Worm (Caenorhabditis elegans) whole organism, late embryonic: ENCODE results near the gene T05A8.8.
"Not testable (repeated sequence)": the region's sequence is repeated elsewhere in the genome, so short reads cannot be mapped to it uniquely, and the experiment has no call there.

Source experiments
- K02D7.2 ChIP-seq: sonication (generic microtip); optimal IDR thresholded peaks from 2 replicates; lab custom pipeline; 2017; ENCODE audit warnings: mild to moderate bottlenecking, missing genetic modification characterization, missing compliant biosample characterization
- Y22D7AL.16 ChIP-seq: sonication (generic microtip); optimal IDR thresholded peaks from 2 replicates; lab custom pipeline; 2016; ENCODE audit warnings: missing genetic modification characterization, missing compliant biosample characterization
- ceh-14 ChIP-seq: sonication (generic microtip); optimal IDR thresholded peaks from 2 replicates; lab custom pipeline; 2016; ENCODE audit warnings: missing genotype, missing genetic modification characterization, missing compliant biosample characterization
- ceh-18 ChIP-seq: sonication (generic microtip); optimal IDR thresholded peaks from 2 replicates; lab custom pipeline; 2016; ENCODE audit warnings: missing genetic modification characterization, missing compliant biosample characterization
- ceh-19 ChIP-seq: fragments of 200-800 bp; sonication (Bioruptor generic); optimal IDR thresholded peaks from 2 replicates; lab custom pipeline; 2018; ENCODE audit warnings: mild to moderate bottlenecking, missing genetic modification characterization, missing compliant biosample characterization
- ceh-2 ChIP-seq: sonication (generic microtip); optimal IDR thresholded peaks from 2 replicates; lab custom pipeline; 2016; ENCODE audit warnings: missing genotype, missing genetic modification characterization, missing compliant biosample characterization
- ceh-30 ChIP-seq: fragments of 150-350 bp; optimal IDR thresholded peaks from 2 replicates; lab custom pipeline; 2014; ENCODE audit warnings: missing biosample characterization, missing genetic modification characterization
- ceh-9 ChIP-seq: sonication (generic microtip); optimal IDR thresholded peaks from 2 replicates; lab custom pipeline; 2016; ENCODE audit warnings: mild to moderate bottlenecking, missing genetic modification characterization, inconsistent platforms, missing compliant biosample characterization
- elt-2 ChIP-seq: sonication (generic microtip); optimal IDR thresholded peaks from 2 replicates; lab custom pipeline; 2016; ENCODE audit warnings: missing genetic modification reagents, missing genetic modification characterization, missing compliant biosample characterization
- ets-4 ChIP-seq: sonication (generic microtip); optimal IDR thresholded peaks from 2 replicates; lab custom pipeline; 2016; ENCODE audit warnings: missing genetic modification characterization, missing compliant biosample characterization
- eyg-1 ChIP-seq: sonication (generic microtip); optimal IDR thresholded peaks from 2 replicates; lab custom pipeline; 2016; ENCODE audit warnings: missing genotype, missing genetic modification characterization, missing compliant biosample characterization
- gmeb-2 ChIP-seq: sonication (generic microtip); optimal IDR thresholded peaks from 2 replicates; lab custom pipeline; 2016; ENCODE audit warnings: missing genetic modification characterization, inconsistent platforms, missing compliant biosample characterization
- hlh-15 ChIP-seq: sonication (generic microtip); optimal IDR thresholded peaks from 2 replicates; lab custom pipeline; 2016; ENCODE audit warnings: missing genetic modification characterization, missing compliant biosample characterization
- hlh-8 ChIP-seq: sonication (generic microtip); optimal IDR thresholded peaks from 2 replicates; lab custom pipeline; 2016; ENCODE audit warnings: missing genotype, missing genetic modification characterization, missing compliant biosample characterization
- lin-11 ChIP-seq: fragments of 200-800 bp; sonication (Bioruptor generic); optimal IDR thresholded peaks from 2 replicates; lab custom pipeline; 2018; ENCODE audit warnings: mild to moderate bottlenecking, missing genetic modification characterization, missing compliant biosample characterization
- mec-3 ChIP-seq: sonication (generic microtip); optimal IDR thresholded peaks from 2 replicates; lab custom pipeline; 2016; ENCODE audit warnings: borderline replicate concordance, missing genetic modification characterization, missing compliant biosample characterization
- nhr-11 ChIP-seq: fragments of 150-350 bp; optimal IDR thresholded peaks from 2 replicates; lab custom pipeline; 2014; ENCODE audit warnings: missing biosample characterization, missing genetic modification characterization
- nhr-232 ChIP-seq: sonication (generic microtip); optimal IDR thresholded peaks from 2 replicates; lab custom pipeline; 2016; ENCODE audit warnings: missing genetic modification characterization, missing compliant biosample characterization
- npax-4 ChIP-seq: sonication (generic microtip); optimal IDR thresholded peaks from 2 replicates; lab custom pipeline; 2016; ENCODE audit warnings: missing genetic modification characterization, missing compliant biosample characterization
- pag-3 ChIP-seq: sonication (generic microtip); optimal IDR thresholded peaks from 2 replicates; lab custom pipeline; 2016; ENCODE audit warnings: missing compliant biosample characterization, missing genetic modification characterization, borderline replicate concordance
- pat-9 ChIP-seq: fragments of 200-800 bp; sonication (Bioruptor generic); optimal IDR thresholded peaks from 2 replicates; lab custom pipeline; 2018; ENCODE audit warnings: mild to moderate bottlenecking, missing genetic modification characterization, moderate library complexity, missing compliant biosample characterization
- pha-2 ChIP-seq: sonication (generic microtip); optimal IDR thresholded peaks from 2 replicates; lab custom pipeline; 2017; ENCODE audit warnings: mild to moderate bottlenecking, missing genetic modification characterization, missing compliant biosample characterization
- pqm-1 ChIP-seq: sonication (generic microtip); optimal IDR thresholded peaks from 2 replicates; lab custom pipeline; 2016; ENCODE audit warnings: missing genetic modification characterization, missing compliant biosample characterization
- ref-2 ChIP-seq: sonication (generic microtip); optimal IDR thresholded peaks from 2 replicates; lab custom pipeline; 2016; ENCODE audit warnings: missing genetic modification characterization, missing compliant biosample characterization
- rnt-1 ChIP-seq: sonication (generic microtip); optimal IDR thresholded peaks from 2 replicates; lab custom pipeline; 2016; ENCODE audit warnings: missing genetic modification characterization, missing compliant biosample characterization
- sox-2 ChIP-seq: fragments of 200-800 bp; sonication (Bioruptor generic); IDR thresholded peaks from 2 replicates; pipeline ENCODE4 v1.3.6; 2022; ENCODE audit warnings: missing genetic modification reagents, missing genetic modification characterization, missing compliant biosample characterization
- sox-4 ChIP-seq: sonication (generic microtip); optimal IDR thresholded peaks from 2 replicates; lab custom pipeline; 2017; ENCODE audit warnings: mild to moderate bottlenecking, missing genetic modification characterization, inconsistent platforms, missing compliant biosample characterization
- syd-9 ChIP-seq: sonication (generic microtip); optimal IDR thresholded peaks from 2 replicates; lab custom pipeline; 2016; ENCODE audit warnings: mild to moderate bottlenecking, missing genetic modification characterization, moderate library complexity, missing compliant biosample characterization
- tbx-7 ChIP-seq: sonication (generic microtip); optimal IDR thresholded peaks from 2 replicates; lab custom pipeline; 2016; ENCODE audit warnings: missing genotype, missing genetic modification characterization, missing compliant biosample characterization
- unc-3 ChIP-seq, 2 experiments: fragments of 200-800 bp in 1 of 2; sonication (Bioruptor generic) in 1 of 2; sonication (generic microtip) in 1 of 2; conservative IDR thresholded peaks in 1 of 2; optimal IDR thresholded peaks in 1 of 2; 2 replicates each; pipeline versions ENCODE4 v1.3.6 to Lab custom; 2016 to 2022; ENCODE audit warnings: missing compliant biosample characterization in 2 of 2, missing genetic modification characterization in 2 of 2, missing genetic modification reagents in 1 of 2
- unc-42 ChIP-seq: sonication (generic microtip); optimal IDR thresholded peaks from 2 replicates; lab custom pipeline; 2016; ENCODE audit warnings: missing genotype, missing genetic modification characterization, missing compliant biosample characterization
- unc-55 ChIP-seq: sonication (generic microtip); optimal IDR thresholded peaks from 2 replicates; lab custom pipeline; 2017; ENCODE audit warnings: missing biosample characterization, missing genetic modification reagents, missing genetic modification characterization
- unc-86 ChIP-seq: sonication (generic microtip); optimal IDR thresholded peaks from 2 replicates; lab custom pipeline; 2016; ENCODE audit warnings: missing genetic modification characterization, missing compliant biosample characterization

Gene T05A8.8

ce11 chrII:2736156-2736728 lies at the start of gene T05A8.8:
TSS of gene T05A8.8 (plus strand) at chrII:2736678.
- TF ChIP-seq pat-9 (tag; lab: Kevin White, UChicago) (no peak), hlh-15 (no peak), eyg-1 (tag; lab: Kevin White, UChicago) (no peak), nhr-232 (tag; lab: Kevin White, UChicago) (no peak), unc-3 (GFP tag; conservative IDR thresholded peaks at IDR 0.05; lab: Robert Waterston, UW) (no peak), unc-3 (tag; optimal IDR thresholded peaks at IDR 0.05; lab: Kevin White, UChicago) (no peak), ceh-9 (tag; lab: Kevin White, UChicago) (no peak), Y22D7AL.16 (tag; lab: Kevin White, UChicago) (no peak), tbx-7 (tag; lab: Kevin White, UChicago) (no peak)

ce11 chrII:2686985-2687675 lies 49.3 kb upstream of the T05A8.8 start, which contains the start of the genes sup-9 and nspf-1:
TSS of gene sup-9 (minus strand) at chrII:2687027.
TSS of gene nspf-1 (plus strand) at chrII:2687625.
- peak; percentile 35 for TF ChIP-seq unc-55 (GFP tag; lab: Kevin White, UChicago)
- peak; percentile 45 for TF ChIP-seq unc-42 (tag; lab: Kevin White, UChicago)
- TF ChIP-seq hlh-8 (tag; lab: Kevin White, UChicago) = peak; percentile 52
- TF ChIP-seq ceh-18 (tag; lab: Kevin White, UChicago) = peak; percentile 36
- TF ChIP-seq ref-2 (tag; lab: Kevin White, UChicago) = no peak
- TF ChIP-seq pqm-1 = no peak

- not testable (repeated sequence) for TF ChIP-seq pat-9, unc-86, lin-11 (tag; lab: Kevin White, UChicago)
- TF ChIP-seq, all 69 proteins: peak for 0; not testable (repeated sequence) for 69
Observed at ce11 chrII:2688616-2689015, 47.9 kb upstream of the T05A8.8 start, which contains the start of gene nspf-2. TSS of gene nspf-2 (plus strand) at chrII:2688916.

- TF ChIP-seq ets-4 (tag; lab: Kevin White, UChicago) (no peak), hlh-8 (tag; lab: Kevin White, UChicago) (no peak), npax-4 (tag; lab: Kevin White, UChicago) (no peak), ceh-30 (tag; lab: Kevin White, UChicago) (no peak), sox-4 (tag; lab: Kevin White, UChicago) (no peak), unc-55 (GFP tag; lab: Kevin White, UChicago) (no peak), rnt-1 (tag; lab: Kevin White, UChicago) (no peak), unc-86 (tag; lab: Kevin White, UChicago) (no peak), ceh-14 (tag; lab: Kevin White, UChicago) (no peak), ceh-19 (GFP tag; lab: Kevin White, UChicago) (no peak), K02D7.2 (tag; lab: Kevin White, UChicago) (no peak), nhr-232 (tag; lab: Kevin White, UChicago) (no peak), tbx-7 (tag; lab: Kevin White, UChicago) (no peak), sox-2 (no peak), ceh-9 (tag; lab: Kevin White, UChicago) (no peak), unc-3 (GFP tag; conservative IDR thresholded peaks at IDR 0.05; lab: Robert Waterston, UW) (no peak), unc-3 (tag; optimal IDR thresholded peaks at IDR 0.05; lab: Kevin White, UChicago) (no peak)
Observed at ce11 chrII:2690080-2690479, 46.4 kb upstream of the T05A8.8 start, which contains the start of gene nspf-3. TSS of gene nspf-3 (minus strand) at chrII:2690180.

ce11 chrII:2692476-2692875 lies 44.0 kb upstream of the T05A8.8 start, which contains the start of gene set-11:
TSS of gene set-11 (minus strand) at chrII:2692576.
- TF ChIP-seq nhr-11 (tag; lab: Kevin White, UChicago) (no peak), pha-2 (no peak), elt-2 (tag; lab: Kevin White, UChicago) (no peak), gmeb-2 (tag; lab: Kevin White, UChicago) (no peak), pag-3 (tag; lab: Kevin White, UChicago) (no peak), ceh-30 (tag; lab: Kevin White, UChicago) (no peak), sox-4 (tag; lab: Kevin White, UChicago) (no peak), pqm-1 (no peak), unc-86 (tag; lab: Kevin White, UChicago) (no peak), ceh-2 (tag; lab: Kevin White, UChicago) (no peak), syd-9 (tag; lab: Kevin White, UChicago) (no peak), mec-3 (tag; lab: Kevin White, UChicago) (no peak), ceh-14 (tag; lab: Kevin White, UChicago) (no peak), eyg-1 (tag; lab: Kevin White, UChicago) (no peak)
